Fruit fly (Drosophila melanogaster) whole organism, prepupa: ENCODE results near the gene CG34007.

ENCODE experiments used
- Blimp-1 ChIP-seq: fragments of 200-800 bp; sonication (Bioruptor generic); optimal IDR thresholded peaks from 3 replicates; lab custom pipeline; 2017; ENCODE audit warnings: missing biosample characterization, missing genetic modification characterization, mild to moderate bottlenecking, moderate library complexity, missing genetic modification reagents
- CG4318 ChIP-seq: fragments of 200-800 bp; sonication (Bioruptor generic); optimal IDR thresholded peaks from 3 replicates; lab custom pipeline; 2017; ENCODE audit warnings: missing biosample characterization, mild to moderate bottlenecking, missing genetic modification characterization
- CG7368 ChIP-seq: fragments of 200-800 bp; sonication (Bioruptor generic); optimal IDR thresholded peaks from 3 replicates; lab custom pipeline; 2016; ENCODE audit warnings: missing biosample characterization, missing genetic modification characterization
- CG8119 ChIP-seq: fragments of 200-800 bp; sonication (Bioruptor generic); IDR thresholded peaks from 3 replicates; pipeline ENCODE4 v1.3.6; 2022; ENCODE audit warnings: missing biosample characterization, missing genetic modification characterization
- Ets21C ChIP-seq: fragments of 200-800 bp; sonication (Bioruptor generic); optimal IDR thresholded peaks from 3 replicates; lab custom pipeline; 2016; ENCODE audit warnings: missing biosample characterization, missing genetic modification characterization
- Gug ChIP-seq: fragments of 200-800 bp; sonication (Bioruptor generic); IDR thresholded peaks from 2 replicates; pipeline ENCODE4 v1.3.6; 2022; ENCODE audit warnings: missing biosample characterization, missing genetic modification characterization
- achi ChIP-seq: fragments of 200-800 bp; sonication (Bioruptor generic); optimal IDR thresholded peaks from 3 replicates; lab custom pipeline; 2016; ENCODE audit warnings: missing biosample characterization, missing genetic modification characterization

DNA sequence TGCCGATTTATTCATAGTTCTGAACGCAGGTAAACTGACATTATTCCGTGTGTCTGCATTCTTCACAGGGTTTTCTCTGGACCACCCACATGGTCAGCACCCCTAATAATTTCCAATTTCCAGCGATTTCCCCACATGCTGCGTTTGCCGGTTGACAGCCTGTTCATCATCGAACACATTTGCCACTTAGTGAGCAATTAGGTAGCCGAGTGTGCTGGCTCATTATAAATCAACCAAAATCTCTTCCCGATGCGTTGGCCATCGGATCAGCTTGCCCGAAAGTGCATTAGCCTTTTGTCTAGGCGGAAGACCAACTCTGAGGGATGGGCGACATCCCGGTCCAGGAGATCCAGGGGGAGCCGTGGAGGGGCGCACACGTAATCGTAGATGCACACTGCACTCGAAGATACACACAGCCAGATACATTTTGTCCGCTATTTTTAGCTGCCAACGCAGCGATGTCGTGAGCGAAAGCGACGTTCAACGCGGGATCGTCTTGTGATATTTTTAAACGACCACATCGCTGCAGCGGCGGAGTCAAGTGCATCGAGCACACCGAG lies 18.0 kb upstream of the CG34007 start:
- no peak for TF ChIP-seq CG4318
- TF ChIP-seq Ets21C (GFP tag; lab: Kevin White, UChicago), result no peak
- TF ChIP-seq CG8119 (GFP tag; lab: Robert Waterston, UW), result no peak
- TF ChIP-seq Gug (GFP tag; lab: Robert Waterston, UW), result no peak
- no peak for TF ChIP-seq Blimp-1 (GFP tag; lab: Kevin White, UChicago)
- no peak for TF ChIP-seq CG7368 (GFP tag; lab: Kevin White, UChicago)
- TF ChIP-seq achi (GFP tag; lab: Kevin White, UChicago), result no peak
